Fruit fly (Drosophila melanogaster): ENCODE results near the gene CG12111.

dm6 chrX:8558762-8559172, 12.0 kb downstream of the CG12111 start, which contains the start of gene IntS4:
- TF ChIP-seq kay (GFP tag; ENCODE audit: borderline replicate concordance), result peak; percentile 55
- TF ChIP-seq Hr96 (GFP tag; optimal IDR thresholded peaks at IDR 0.05), result no peak
- TF ChIP-seq CG33017 (tag; optimal IDR thresholded peaks at IDR 0.05), result peak; percentile 37
- TF ChIP-seq CG14711 (tag; optimal IDR thresholded peaks at IDR 0.05), result peak; percentile 77
- TF ChIP-seq cic (GFP tag; optimal IDR thresholded peaks at IDR 0.05), result peak; percentile 20

All from whole organism, adult.